Fruit fly (Drosophila melanogaster) whole organism, adult: Measurements from ENCODE around the gene CG31111.

Experiments used
- CG11617 ChIP-seq: fragments of 200-800 bp; sonication (Bioruptor generic); optimal IDR thresholded peaks from 2 replicates; lab custom pipeline; 2017; ENCODE audit warnings: mild to moderate bottlenecking, missing biosample characterization, missing genetic modification reagents, missing genetic modification characterization
- CG12768 ChIP-seq: fragments of 200-800 bp; sonication (Bioruptor generic); optimal IDR thresholded peaks from 2 replicates; lab custom pipeline; 2017; ENCODE audit warnings: missing biosample characterization, missing genetic modification characterization, mild to moderate bottlenecking, moderate library complexity, missing genetic modification reagents
- CG14711 ChIP-seq: fragments of 200-800 bp; sonication (Bioruptor generic); optimal IDR thresholded peaks from 2 replicates; lab custom pipeline; 2018; ENCODE audit warnings: missing biosample characterization, mild to moderate bottlenecking, missing genetic modification characterization, moderate library complexity
- CG1620 ChIP-seq: fragments of 200-800 bp; sonication (Bioruptor generic); optimal IDR thresholded peaks from 2 replicates; lab custom pipeline; 2016; ENCODE audit warnings: missing biosample characterization, missing genetic modification characterization
- CG33017 ChIP-seq: fragments of 200-800 bp; sonication (Bioruptor generic); optimal IDR thresholded peaks from 2 replicates; lab custom pipeline; 2018; ENCODE audit warnings: missing biosample characterization, mild to moderate bottlenecking, missing genetic modification characterization, moderate library complexity
- CG5204 ChIP-seq: fragments of 200-800 bp; sonication (Bioruptor generic); optimal IDR thresholded peaks from 2 replicates; lab custom pipeline; 2016; ENCODE audit warnings: missing biosample characterization, missing genetic modification characterization
- CG7045 ChIP-seq: fragments of 200-800 bp; sonication (Bioruptor generic); optimal IDR thresholded peaks from 2 replicates; lab custom pipeline; 2017; ENCODE audit warnings: missing biosample characterization, mild to moderate bottlenecking, missing genetic modification characterization
- CG7101 ChIP-seq: fragments of 200-800 bp; sonication (Bioruptor generic); optimal IDR thresholded peaks from 2 replicates; lab custom pipeline; 2018; ENCODE audit warnings: missing biosample characterization, mild to moderate bottlenecking, missing genetic modification characterization, moderate library complexity
- Clk ChIP-seq: fragments of 200-800 bp; sonication (Bioruptor generic); optimal IDR thresholded peaks from 2 replicates; lab custom pipeline; 2017; ENCODE audit warnings: missing biosample characterization, missing genetic modification characterization
- Crg-1 ChIP-seq: fragments of 200-800 bp; sonication (Bioruptor generic); optimal IDR thresholded peaks from 2 replicates; lab custom pipeline; 2016; ENCODE audit warnings: missing biosample characterization, missing genetic modification characterization
- Hr96 ChIP-seq: fragments of 200-800 bp; sonication (Bioruptor generic); optimal IDR thresholded peaks from 2 replicates; lab custom pipeline; 2016; ENCODE audit warnings: missing biosample characterization, missing genetic modification characterization
- Mnt ChIP-seq: fragments of 200-800 bp; sonication (Bioruptor generic); optimal IDR thresholded peaks from 2 replicates; lab custom pipeline; 2016; ENCODE audit warnings: missing biosample characterization, mild to moderate bottlenecking, missing genetic modification characterization
- bab1 ChIP-seq: fragments of 200-800 bp; sonication (Bioruptor generic); optimal IDR thresholded peaks from 3 replicates; lab custom pipeline; 2019; ENCODE audit warnings: missing biosample characterization, mild to moderate bottlenecking, missing genetic modification characterization, moderate library complexity
- cic ChIP-seq: fragments of 200-800 bp; sonication (Bioruptor generic); optimal IDR thresholded peaks from 2 replicates; lab custom pipeline; 2017; ENCODE audit warnings: missing biosample characterization, mild to moderate bottlenecking, missing genetic modification characterization, moderate library complexity
- cnc ChIP-seq, 2 experiments: fragments of >200 bp; optimal IDR thresholded peaks; 2 replicates each; lab custom pipeline; 2017
- kay ChIP-seq: fragments of 200-800 bp; sonication (Bioruptor generic); peaks from one replicate; lab custom pipeline; 2016; ENCODE audit warnings: missing biosample characterization, missing genetic modification characterization, borderline replicate concordance
- ovo ChIP-seq: fragments of 200-800 bp; sonication (Bioruptor generic); optimal IDR thresholded peaks from 2 replicates; lab custom pipeline; 2016; ENCODE audit warnings: missing biosample characterization, missing genetic modification characterization
- pad ChIP-seq: fragments of 200-800 bp; sonication (Bioruptor generic); optimal IDR thresholded peaks from 3 replicates; lab custom pipeline; 2017; ENCODE audit warnings: missing biosample characterization, missing genetic modification characterization, mild to moderate bottlenecking, moderate library complexity, missing genetic modification reagents
- tj ChIP-seq: fragments of 200-800 bp; sonication (Bioruptor generic); optimal IDR thresholded peaks from 3 replicates; lab custom pipeline; 2017; ENCODE audit warnings: missing biosample characterization, mild to moderate bottlenecking, missing genetic modification characterization, moderate library complexity
- toe ChIP-seq: fragments of 200-800 bp; sonication (Bioruptor generic); optimal IDR thresholded peaks from 2 replicates; lab custom pipeline; 2016; ENCODE audit warnings: missing biosample characterization, missing genetic modification characterization

Gene CG31111

dm6 chr3R:25056016-25056415 lies at the start of gene CG31111, which contains the start of gene stac:
TSS of gene CG31111 (minus strand) at chr3R:25056177.
TSS of gene stac (plus strand) at chr3R:25056286.
- TF ChIP-seq Crg-1 (GFP tag; lab: Kevin White, UChicago) (no peak), CG7101 (tag; lab: Kevin White, UChicago) (peak; percentile 12), bab1 (no peak), CG1620 (no peak), Mnt (GFP tag; lab: Kevin White, UChicago) (peak; percentile 6), Clk (no peak), toe (no peak), tj (no peak), pad (GFP tag; lab: Kevin White, UChicago) (no peak), cic (GFP tag; lab: Kevin White, UChicago) (no peak), CG5204 (GFP tag; lab: Kevin White, UChicago) (no peak), CG14711 (tag; lab: Kevin White, UChicago) (peak; percentile 9), kay (GFP tag; lab: Kevin White, UChicago) (peak; percentile 89), CG11617 (GFP tag; lab: Kevin White, UChicago) (peak; percentile 35), ovo (GFP tag; lab: Kevin White, UChicago) (no peak), CG33017 (peak; percentile 32), Hr96 (GFP tag; lab: Kevin White, UChicago) (no peak), CG7045 (no peak), cnc (optimal IDR thresholded peaks at IDR 0.05; lab: Kevin White, UChicago) (no peak), CG12768 (GFP tag; lab: Kevin White, UChicago) (no peak)

DNA sequence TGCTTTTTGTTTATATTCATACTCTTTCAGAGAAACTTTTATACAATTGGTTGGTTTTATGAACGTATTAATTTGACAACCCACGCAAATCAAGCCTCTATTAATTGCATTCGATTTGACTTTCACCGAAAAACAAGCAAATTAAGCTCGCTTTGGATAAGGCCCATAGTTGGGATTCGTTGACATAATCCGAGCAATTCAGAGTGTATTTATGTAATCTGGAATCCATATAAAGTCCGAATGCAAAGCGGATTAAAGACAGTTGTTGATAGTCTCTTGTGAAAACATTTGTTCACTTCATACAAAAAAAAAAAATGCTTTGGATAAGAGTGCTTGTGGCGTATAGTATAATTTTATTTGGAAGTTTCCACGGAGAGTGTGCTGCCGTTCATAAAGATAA lies 46.3 kb upstream of the CG31111 start, which contains the start of gene CG45095:
Gene CG45095 (plus strand): TSS at position 301 of the 400 bp plus-strand sequence.
- no peak for TF ChIP-seq CG11617 (GFP tag; lab: Kevin White, UChicago)
- TF ChIP-seq Mnt (GFP tag; lab: Kevin White, UChicago) = no peak
- TF ChIP-seq CG1620 = no peak
- TF ChIP-seq CG7101 (tag; lab: Kevin White, UChicago) = no peak
- TF ChIP-seq toe = no peak
- no peak for TF ChIP-seq cic (GFP tag; lab: Kevin White, UChicago)
- no peak for TF ChIP-seq ovo (GFP tag; lab: Kevin White, UChicago)
- no peak for TF ChIP-seq kay (GFP tag; lab: Kevin White, UChicago)
- TF ChIP-seq cnc (optimal IDR thresholded peaks at IDR 0.05; lab: Kevin White, UChicago) = no peak
- no peak for TF ChIP-seq CG12768 (GFP tag; lab: Kevin White, UChicago)
- TF ChIP-seq Clk = no peak
- no peak for TF ChIP-seq pad (GFP tag; lab: Kevin White, UChicago)
- no peak for TF ChIP-seq CG5204 (GFP tag; lab: Kevin White, UChicago)
- TF ChIP-seq bab1 = no peak
- no peak for TF ChIP-seq CG7045

DNA sequence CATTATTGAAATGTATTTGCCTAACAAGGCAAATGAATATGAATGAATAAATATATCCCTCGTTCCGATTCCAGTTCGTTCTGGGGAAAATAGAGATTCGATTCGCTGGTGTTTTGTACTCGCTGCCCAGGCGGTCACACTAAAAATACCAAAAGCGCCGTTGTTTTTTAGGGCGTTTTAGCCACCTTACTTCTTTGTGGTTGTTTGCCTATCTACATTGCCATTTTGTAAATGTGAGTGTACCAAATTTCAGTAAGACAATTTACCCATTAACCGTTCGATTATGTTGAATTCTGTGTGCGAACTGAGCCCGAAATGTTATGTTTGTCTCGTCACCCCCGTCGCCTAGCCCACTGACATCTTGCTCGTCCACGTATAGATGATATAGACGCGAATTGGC lies 41.5 kb upstream of the CG31111 start, which contains the start of the genes CG33095 and CG33096:
Gene CG33095 (plus strand): TSS at position 187 of the 400 bp plus-strand sequence.
Gene CG33096 (plus strand): TSS at position 187 of the 400 bp plus-strand sequence.
- TF ChIP-seq Hr96 (GFP tag; lab: Kevin White, UChicago) = no peak
- TF ChIP-seq CG1620 = peak; percentile 21

- TF ChIP-seq Clk = no peak
Measured at dm6 chr3R:25094639-25095038, 38.7 kb upstream of the CG31111 start, which contains the start of gene fd96Cb. TSS of gene fd96Cb (plus strand) at chr3R:25095012.

DNA sequence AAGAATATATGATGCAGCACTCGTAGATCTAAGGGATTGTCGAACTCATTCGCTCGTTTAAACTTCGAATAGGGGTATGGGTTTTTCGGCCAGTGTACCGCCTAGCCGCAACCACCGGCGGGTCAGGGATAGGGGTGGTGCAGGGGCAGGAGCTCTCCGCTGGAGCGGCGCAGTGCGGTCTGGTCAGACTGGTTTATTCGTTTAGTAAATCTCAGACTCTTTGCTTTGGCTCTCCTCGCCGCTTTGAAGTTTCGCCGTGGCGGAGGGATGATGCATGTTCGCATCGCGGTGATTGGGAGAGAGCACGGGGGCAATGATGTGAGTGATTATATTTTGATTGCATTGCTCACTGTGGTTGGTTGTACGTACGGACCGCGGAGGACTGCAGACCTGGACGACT lies 26.4 kb upstream of the CG31111 start, which contains the start of gene fd96Ca:
Gene fd96Ca (plus strand): TSS at position 337 of the 400 bp plus-strand sequence.
- TF ChIP-seq CG14711 (tag; lab: Kevin White, UChicago) (no peak), cnc (optimal IDR thresholded peaks at IDR 0.05; lab: Kevin White, UChicago) (no peak), Crg-1 (GFP tag; lab: Kevin White, UChicago) (no peak), CG12768 (GFP tag; lab: Kevin White, UChicago) (no peak), CG5204 (GFP tag; lab: Kevin White, UChicago) (no peak), Clk (no peak), kay (GFP tag; lab: Kevin White, UChicago) (no peak)

DNA sequence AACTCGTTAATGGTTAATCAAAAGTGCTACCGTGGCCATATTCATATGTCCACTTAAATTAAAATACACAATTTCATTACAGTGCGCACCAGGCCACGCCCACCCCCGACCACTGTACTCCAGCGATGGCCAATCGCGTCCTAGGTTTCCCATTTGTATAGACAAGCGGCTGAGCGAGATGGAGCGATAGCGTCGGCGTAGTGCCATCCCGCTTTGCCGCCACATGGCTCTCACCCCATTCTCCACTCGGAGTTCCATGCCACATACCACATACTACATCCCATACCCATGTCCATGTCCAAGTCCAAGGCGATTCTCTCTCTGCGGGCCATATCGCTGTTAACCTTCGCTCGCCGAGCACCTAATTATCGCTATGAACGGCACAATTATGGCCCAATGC lies 24.5 kb upstream of the CG31111 start:
- TF ChIP-seq CG12768 (GFP tag; lab: Kevin White, UChicago) (no peak), pad (GFP tag; lab: Kevin White, UChicago) (peak; percentile 2)

DNA sequence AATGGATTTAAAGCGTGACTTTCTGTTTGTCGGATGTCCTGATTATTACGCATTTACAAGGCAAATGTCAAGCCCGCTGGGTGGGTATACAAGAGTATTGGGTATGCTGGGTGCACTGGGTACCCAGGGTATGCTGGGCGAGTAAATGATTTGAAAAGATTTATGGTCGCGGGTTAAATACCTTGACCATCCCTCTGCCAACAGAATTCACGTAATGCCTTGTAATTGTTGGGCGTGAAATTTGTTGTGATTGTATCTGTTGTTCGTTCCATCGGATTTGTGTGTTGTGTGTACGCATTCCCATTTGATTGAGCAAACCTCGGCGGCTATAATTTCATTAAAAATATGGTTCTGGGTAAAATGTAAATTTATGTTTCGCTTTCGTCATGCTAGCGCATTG lies 22.7 kb upstream of the CG31111 start:
- no peak for TF ChIP-seq pad (GFP tag; lab: Kevin White, UChicago)
- TF ChIP-seq CG12768 (GFP tag; lab: Kevin White, UChicago) = no peak
- TF ChIP-seq kay (GFP tag; lab: Kevin White, UChicago) = no peak
- no peak for TF ChIP-seq bab1
- TF ChIP-seq Hr96 (GFP tag; lab: Kevin White, UChicago) = no peak
- TF ChIP-seq CG33017 = no peak
- no peak for TF ChIP-seq CG1620
- TF ChIP-seq CG5204 (GFP tag; lab: Kevin White, UChicago) = no peak
- TF ChIP-seq cnc (optimal IDR thresholded peaks at IDR 0.05; lab: Kevin White, UChicago) = no peak
- TF ChIP-seq tj = no peak
- no peak for TF ChIP-seq CG11617 (GFP tag; lab: Kevin White, UChicago)
- no peak for TF ChIP-seq ovo (GFP tag; lab: Kevin White, UChicago)
- TF ChIP-seq cic (GFP tag; lab: Kevin White, UChicago) = no peak
- TF ChIP-seq CG7045 = no peak
- TF ChIP-seq Crg-1 (GFP tag; lab: Kevin White, UChicago) = no peak
